Worm (Caenorhabditis elegans) whole organism, L4 larva: Measurements from ENCODE around the gene C44H9.4.
A peak's percentile ranks its signal among the peaks of the same experiment; 100 is the strongest.

Experiments
- F26F4.8 ChIP-seq: fragments of 200-800 bp; sonication (Bioruptor generic); conservative IDR thresholded peaks from 2 replicates; pipeline ENCODE4 v1.3.6; 2022; ENCODE audit warnings: missing genetic modification characterization, missing compliant biosample characterization
- R02D3.7 ChIP-seq: fragments of 150-350 bp; sonication (generic microtip); optimal IDR thresholded peaks from 3 replicates; lab custom pipeline; 2014; ENCODE audit warnings: missing biosample characterization, missing genetic modification characterization
- Y48G9A.11 ChIP-seq: fragments of 200-800 bp; sonication (Bioruptor generic); IDR thresholded peaks from 2 replicates; pipeline ENCODE4 v1.3.6; 2022; ENCODE audit warnings: missing genetic modification reagents, missing genetic modification characterization, missing compliant biosample characterization
- Y5F2A.4 ChIP-seq: fragments of 200-800 bp; sonication (Bioruptor generic); optimal IDR thresholded peaks from 2 replicates; lab custom pipeline; 2018; ENCODE audit warnings: mild to moderate bottlenecking, missing genetic modification characterization, missing compliant biosample characterization
- aha-1 ChIP-seq: fragments of 150-350 bp; peaks from one replicate; lab custom pipeline; 2014; ENCODE audit warnings: missing biosample characterization, missing genetic modification characterization
- arid-1 ChIP-seq: fragments of 200-800 bp; sonication (Bioruptor generic); conservative IDR thresholded peaks from 2 replicates; pipeline ENCODE4 v1.3.6; 2022; ENCODE audit warnings: missing genetic modification reagents, missing genetic modification characterization, missing compliant biosample characterization
- ceh-20 ChIP-seq: fragments of 200-800 bp; sonication (Bioruptor generic); IDR thresholded peaks from 2 replicates; pipeline ENCODE4 v1.3.6; 2022; ENCODE audit warnings: missing genetic modification reagents, missing genetic modification characterization, missing compliant biosample characterization
- ceh-62 ChIP-seq: sonication (generic microtip); optimal IDR thresholded peaks from 2 replicates; lab custom pipeline; 2017; ENCODE audit warnings: missing biosample characterization, missing genetic modification characterization
- ceh-82 ChIP-seq: sonication (generic microtip); optimal IDR thresholded peaks from 2 replicates; lab custom pipeline; 2017; ENCODE audit warnings: missing biosample characterization, missing genetic modification characterization
- ctbp-1 ChIP-seq: fragments of 200-800 bp; sonication (Bioruptor generic); IDR thresholded peaks from 2 replicates; pipeline ENCODE4 v1.3.6; 2022; ENCODE audit warnings: missing genetic modification reagents, missing genetic modification characterization, missing compliant biosample characterization
- daf-16 ChIP-seq, 3 experiments: sonication (generic microtip); optimal IDR thresholded peaks; 2 replicates each; lab custom pipeline; 2016 to 2017; ENCODE audit warnings: missing genetic modification characterization in 3 of 3, missing genetic modification reagents in 3 of 3, mild to moderate bottlenecking in 2 of 3, missing compliant biosample characterization in 2 of 3, missing biosample characterization in 1 of 3, moderate library complexity in 1 of 3
- dmd-6 ChIP-seq: fragments of 200-800 bp; sonication (Bioruptor generic); IDR thresholded peaks from 2 replicates; pipeline ENCODE4 v1.3.6; 2022; ENCODE audit warnings: missing genetic modification reagents, missing genetic modification characterization, missing compliant biosample characterization
- dpl-1 ChIP-seq: fragments of 150-350 bp; optimal IDR thresholded peaks from 2 replicates; lab custom pipeline; 2014; ENCODE audit warnings: missing biosample characterization, missing genetic modification reagents, missing genetic modification characterization
- dve-1 ChIP-seq: sonication (generic microtip); optimal IDR thresholded peaks from 2 replicates; lab custom pipeline; 2017; ENCODE audit warnings: antibody characterized with exemption, mild to moderate bottlenecking, missing genetic modification characterization, missing compliant biosample characterization; ENCODE audit not compliant: insufficient read depth
- egl-27 ChIP-seq: sonication (generic microtip); optimal IDR thresholded peaks from 3 replicates; lab custom pipeline; 2017; ENCODE audit warnings: missing biosample characterization, missing genetic modification reagents, missing genetic modification characterization
- egl-43 ChIP-seq: fragments of 200-800 bp; sonication (Bioruptor generic); IDR thresholded peaks from 2 replicates; pipeline ENCODE4 v1.3.6; 2022; ENCODE audit warnings: missing genetic modification reagents, missing genetic modification characterization, missing compliant biosample characterization
- hlh-11 ChIP-seq: fragments of 200-800 bp; sonication (Bioruptor generic); optimal IDR thresholded peaks from 2 replicates; lab custom pipeline; 2018; ENCODE audit warnings: mild to moderate bottlenecking, missing genetic modification characterization, missing compliant biosample characterization
- hlh-30 ChIP-seq: sonication (generic microtip); optimal IDR thresholded peaks from 2 replicates; lab custom pipeline; 2017; ENCODE audit warnings: antibody characterized with exemption, mild to moderate bottlenecking, missing genetic modification characterization, missing compliant biosample characterization; ENCODE audit not compliant: insufficient read depth
- hmg-1.1 ChIP-seq: fragments of 200-800 bp; sonication (Bioruptor generic); IDR thresholded peaks from 2 replicates; pipeline ENCODE4 v1.3.6; 2022; ENCODE audit warnings: missing genetic modification reagents, missing genetic modification characterization, missing compliant biosample characterization
- jun-1 ChIP-seq: fragments of 150-350 bp; optimal IDR thresholded peaks from 2 replicates; lab custom pipeline; 2014; ENCODE audit warnings: missing biosample characterization, missing genetic modification reagents, missing genetic modification characterization
- lin-1 ChIP-seq: fragments of 200-800 bp; sonication (Bioruptor generic); IDR thresholded peaks from 2 replicates; pipeline ENCODE4 v1.3.6; 2022; ENCODE audit warnings: missing genetic modification reagents, missing genetic modification characterization, missing compliant biosample characterization
- lin-15B ChIP-seq: fragments of 150-350 bp; sonication (generic microtip); optimal IDR thresholded peaks from 3 replicates; lab custom pipeline; 2014; ENCODE audit warnings: missing biosample characterization, missing genetic modification characterization
- madf-9 ChIP-seq: fragments of 200-800 bp; sonication (Bioruptor generic); conservative IDR thresholded peaks from 2 replicates; pipeline ENCODE4 v1.3.6; 2022; ENCODE audit warnings: missing genetic modification reagents, missing genetic modification characterization, missing compliant biosample characterization
- mdt-29 ChIP-seq: fragments of 200-800 bp; sonication (Bioruptor generic); IDR thresholded peaks from 2 replicates; pipeline ENCODE4 v1.3.6; 2022; ENCODE audit warnings: missing genetic modification reagents, missing genetic modification characterization, missing compliant biosample characterization
- mxl-2 ChIP-seq: fragments of 200-800 bp; sonication (Bioruptor generic); conservative IDR thresholded peaks from 2 replicates; pipeline ENCODE4 v1.3.6; 2022; ENCODE audit warnings: missing genetic modification reagents, missing genetic modification characterization, missing compliant biosample characterization
- nhr-10 ChIP-seq: fragments of 150-350 bp; optimal IDR thresholded peaks from 2 replicates; lab custom pipeline; 2014; ENCODE audit warnings: missing biosample characterization, missing genetic modification characterization
- nhr-102 ChIP-seq: sonication (generic microtip); optimal IDR thresholded peaks from 2 replicates; lab custom pipeline; 2016; ENCODE audit warnings: mild to moderate bottlenecking, missing genetic modification characterization, moderate library complexity, missing compliant biosample characterization
- nhr-11 ChIP-seq: fragments of 150-350 bp; optimal IDR thresholded peaks from 2 replicates; lab custom pipeline; 2014; ENCODE audit warnings: missing biosample characterization, missing genetic modification characterization
- nhr-111 ChIP-seq: fragments of 200-800 bp; sonication (Bioruptor generic); optimal IDR thresholded peaks from 2 replicates; lab custom pipeline; 2018; ENCODE audit warnings: mild to moderate bottlenecking, missing genetic modification characterization, missing compliant biosample characterization
- nhr-25 ChIP-seq: sonication (generic microtip); optimal IDR thresholded peaks from 2 replicates; lab custom pipeline; 2017; ENCODE audit warnings: missing genetic modification characterization, mild to moderate bottlenecking, missing compliant biosample characterization, antibody characterized with exemption, moderate library complexity, borderline replicate concordance; ENCODE audit not compliant: insufficient read depth
- nhr-28 ChIP-seq: fragments of 150-350 bp; optimal IDR thresholded peaks from 2 replicates; lab custom pipeline; 2014; ENCODE audit warnings: missing biosample characterization, missing genetic modification characterization
- nhr-6 ChIP-seq: fragments of 150-350 bp; optimal IDR thresholded peaks from 2 replicates; lab custom pipeline; 2014; ENCODE audit warnings: missing biosample characterization, missing genetic modification characterization
- nhr-76 ChIP-seq: fragments of 150-350 bp; optimal IDR thresholded peaks from 2 replicates; lab custom pipeline; 2014; ENCODE audit warnings: missing biosample characterization, missing genetic modification characterization
- nhr-77 ChIP-seq: fragments of 150-350 bp; optimal IDR thresholded peaks from 2 replicates; lab custom pipeline; 2014; ENCODE audit warnings: missing biosample characterization, missing genetic modification characterization
- pha-4 ChIP-seq, 2 experiments: fragments of 150-350 bp in 1 of 2; fragments of 200-800 bp in 1 of 2; sonication (Bioruptor generic) in 1 of 2; IDR thresholded peaks in 1 of 2; optimal IDR thresholded peaks in 1 of 2; 2 replicates each; pipeline versions ENCODE4 v1.3.6 to Lab custom; 2014 to 2022; ENCODE audit warnings: missing genetic modification characterization in 2 of 2, missing genetic modification reagents in 2 of 2, missing biosample characterization in 1 of 2, missing compliant biosample characterization in 1 of 2
- php-3 ChIP-seq: fragments of 200-800 bp; sonication (Bioruptor generic); IDR thresholded peaks from 2 replicates; pipeline ENCODE4 v1.3.6; 2022; ENCODE audit warnings: missing genetic modification reagents, missing genetic modification characterization, missing compliant biosample characterization
- pqm-1 ChIP-seq: sonication (generic microtip); optimal IDR thresholded peaks from 2 replicates; lab custom pipeline; 2017; ENCODE audit warnings: missing biosample characterization, missing genetic modification characterization
- rbr-2 ChIP-seq: sonication (generic microtip); optimal IDR thresholded peaks from 2 replicates; lab custom pipeline; 2016; ENCODE audit warnings: missing genotype, missing genetic modification characterization, missing compliant biosample characterization
- snpc-1.2 ChIP-seq: fragments of 200-800 bp; sonication (Bioruptor generic); IDR thresholded peaks from 2 replicates; pipeline ENCODE4 v1.3.6; 2022; ENCODE audit warnings: missing genetic modification reagents, missing genetic modification characterization, missing compliant biosample characterization
- spr-3 ChIP-seq: fragments of 200-800 bp; sonication (Bioruptor generic); optimal IDR thresholded peaks from 2 replicates; lab custom pipeline; 2018; ENCODE audit warnings: mild to moderate bottlenecking, missing genetic modification characterization, missing compliant biosample characterization
- tag-97 ChIP-seq: fragments of 200-800 bp; sonication (Bioruptor generic); IDR thresholded peaks from 2 replicates; pipeline ENCODE4 v1.3.6; 2022; ENCODE audit warnings: missing genetic modification characterization, missing compliant biosample characterization
- unc-130 ChIP-seq: sonication (generic microtip); optimal IDR thresholded peaks from 2 replicates; lab custom pipeline; 2016; ENCODE audit warnings: missing genetic modification reagents, missing genetic modification characterization, missing compliant biosample characterization
- unc-62 ChIP-seq, 3 experiments: fragments of 150-350 bp in 1 of 3; sonication (generic microtip); optimal IDR thresholded peaks in 2 of 3; peaks in 1 of 3; 1 replicate in 1 of 3; 2 replicates in 2 of 3; lab custom pipeline; 2014 to 2017; ENCODE audit warnings: missing biosample characterization in 3 of 3, missing genetic modification characterization in 3 of 3, missing genetic modification reagents in 3 of 3, missing genotype in 1 of 3
- vab-7 ChIP-seq: fragments of 200-800 bp; sonication (Bioruptor generic); IDR thresholded peaks from 2 replicates; pipeline ENCODE4 v1.3.6; 2022; ENCODE audit warnings: missing genetic modification reagents, missing genetic modification characterization, missing compliant biosample characterization
- zfp-2 ChIP-seq: sonication (generic microtip); optimal IDR thresholded peaks from 2 replicates; lab custom pipeline; 2016; ENCODE audit warnings: mild to moderate bottlenecking, missing genetic modification characterization, missing compliant biosample characterization
- zip-11 ChIP-seq: fragments of 200-800 bp; sonication (Bioruptor generic); IDR thresholded peaks from 2 replicates; pipeline ENCODE4 v1.3.6; 2022; ENCODE audit warnings: missing genetic modification characterization, missing compliant biosample characterization
- zip-2 ChIP-seq: fragments of 150-350 bp; optimal IDR thresholded peaks from 2 replicates; lab custom pipeline; 2014; ENCODE audit warnings: missing biosample characterization, missing genetic modification characterization
- ztf-11 ChIP-seq: fragments of 150-350 bp; optimal IDR thresholded peaks from 2 replicates; lab custom pipeline; 2014; ENCODE audit warnings: missing biosample characterization, missing genetic modification characterization

Gene C44H9.4

DNA sequence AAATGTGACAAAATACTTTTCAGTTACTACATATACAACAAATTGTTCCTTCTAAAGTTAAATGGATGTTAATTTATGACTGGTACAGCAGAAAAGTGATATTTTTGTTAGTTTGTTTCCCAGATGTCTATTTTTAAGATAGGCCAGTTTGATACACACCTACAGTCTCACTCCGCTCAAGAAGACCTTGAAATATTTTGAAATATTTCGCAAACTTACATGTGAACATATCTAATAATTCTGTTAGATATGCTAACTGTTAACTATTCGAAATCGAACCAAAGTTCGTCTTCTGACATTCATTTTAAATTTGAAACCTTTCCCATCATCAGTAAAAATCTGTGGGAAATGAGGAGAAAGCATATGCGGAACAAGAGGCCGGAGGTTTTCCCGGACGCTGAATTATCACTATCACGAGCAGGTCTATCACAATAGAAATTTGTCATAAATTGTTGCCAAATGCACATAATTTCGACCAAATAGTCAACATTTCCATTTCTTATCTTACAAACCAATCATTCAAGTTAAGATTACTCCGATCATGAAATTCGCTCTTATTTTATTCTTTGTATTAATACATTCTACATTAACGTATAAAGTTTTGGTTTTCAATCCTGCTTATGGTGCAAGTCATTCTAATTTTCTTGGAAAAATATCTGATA is 15.6 kb upstream of the C44H9.4 start, which contains the start of the genes ZC443.4 and ugt-18 (continued):
- peak; percentile 60 for TF ChIP-seq pqm-1 (tag; lab: Kevin White, UChicago)
- no peak for TF ChIP-seq Y48G9A.11
- TF ChIP-seq php-3 (GFP tag; lab: Robert Waterston, UW), result no peak
- TF ChIP-seq madf-9, result no peak
- TF ChIP-seq nhr-6 (tag; lab: Kevin White, UChicago), result no peak
- peak; percentile 56 for TF ChIP-seq nhr-77
- TF ChIP-seq egl-43 (GFP tag; lab: Robert Waterston, UW), result no peak
- no peak for TF ChIP-seq nhr-111 (GFP tag; lab: Kevin White, UChicago)
- no peak for TF ChIP-seq ceh-20 (GFP tag; lab: Robert Waterston, UW)
- TF ChIP-seq ztf-11 (tag; lab: Kevin White, UChicago), result no peak
- TF ChIP-seq ctbp-1 (GFP tag; lab: Robert Waterston, UW), result no peak
- no peak for TF ChIP-seq zfp-2 (tag; lab: Kevin White, UChicago)
- no peak for TF ChIP-seq lin-15B (tag; lab: Kevin White, UChicago)
- TF ChIP-seq F26F4.8, result no peak
- TF ChIP-seq pha-4 (GFP tag; IDR thresholded peaks at IDR 0.05; lab: Robert Waterston, UW), result no peak
- no peak for TF ChIP-seq pha-4 (tag; optimal IDR thresholded peaks at IDR 0.05; lab: Kevin White, UChicago)
- no peak for TF ChIP-seq daf-16 (GFP tag; optimal IDR thresholded peaks at IDR 0.05; lab: Kevin White, UChicago)
- TF ChIP-seq daf-16 (tag; optimal IDR thresholded peaks at IDR 0.05; lab: Kevin White, UChicago), result peak; percentile 28
- no peak for TF ChIP-seq R02D3.7
- no peak for TF ChIP-seq vab-7 (GFP tag; lab: Robert Waterston, UW)
- TF ChIP-seq jun-1 (tag; lab: Kevin White, UChicago), result no peak
- no peak for TF ChIP-seq tag-97 (GFP tag; lab: Robert Waterston, UW)

DNA sequence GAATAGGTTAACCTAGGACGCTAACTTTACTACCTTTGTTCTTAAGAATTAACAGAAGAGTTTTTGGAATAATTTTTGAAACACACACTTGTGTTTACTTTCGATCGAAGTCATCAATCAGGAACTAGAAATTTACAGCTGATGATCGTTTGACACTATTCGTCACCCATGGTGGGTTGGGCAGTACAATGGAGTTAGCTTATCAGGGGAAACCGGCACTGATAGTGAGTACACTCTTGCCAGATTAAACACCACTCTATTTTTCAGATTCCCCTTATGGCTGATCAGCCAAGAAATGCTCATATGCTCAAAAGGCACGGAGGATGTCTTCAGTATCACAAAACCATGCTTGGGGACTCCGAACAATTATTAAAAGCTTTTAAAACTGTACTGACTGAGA is 13.4 kb upstream of the C44H9.4 start:
- TF ChIP-seq nhr-76 (tag; lab: Kevin White, UChicago), result no peak
- TF ChIP-seq spr-3, result no peak
- no peak for TF ChIP-seq zip-2 (tag; lab: Kevin White, UChicago)
- no peak for TF ChIP-seq ceh-62
- no peak for TF ChIP-seq unc-130 (GFP tag; lab: Kevin White, UChicago)
- no peak for TF ChIP-seq egl-27
- peak; percentile 53 for TF ChIP-seq hlh-11 (tag; lab: Kevin White, UChicago)
- TF ChIP-seq daf-16 (GFP tag; optimal IDR thresholded peaks at IDR 0.05; lab: Kevin White, UChicago), result no peak
- peak; percentile 11 for TF ChIP-seq daf-16 (tag; optimal IDR thresholded peaks at IDR 0.05; lab: Kevin White, UChicago)
- no peak for TF ChIP-seq php-3 (GFP tag; lab: Robert Waterston, UW)
- TF ChIP-seq mxl-2 (GFP tag; lab: Robert Waterston, UW), result no peak
- no peak for TF ChIP-seq vab-7 (GFP tag; lab: Robert Waterston, UW)
- no peak for TF ChIP-seq tag-97 (GFP tag; lab: Robert Waterston, UW)
- TF ChIP-seq dve-1 (tag; lab: Kevin White, UChicago), result peak; percentile 15
- no peak for TF ChIP-seq nhr-11 (tag; lab: Kevin White, UChicago)
- TF ChIP-seq mdt-29 (GFP tag; lab: Robert Waterston, UW), result no peak
- TF ChIP-seq hlh-30 (tag; lab: Kevin White, UChicago), result no peak
- no peak for TF ChIP-seq unc-62 (GFP tag; optimal IDR thresholded peaks at IDR 0.05 in 1 of 2; lab: Kevin White, UChicago)
- no peak for TF ChIP-seq unc-62 (tag; optimal IDR thresholded peaks at IDR 0.05; lab: Kevin White, UChicago)
- no peak for TF ChIP-seq aha-1 (tag; lab: Kevin White, UChicago)
- TF ChIP-seq dmd-6 (GFP tag; lab: Robert Waterston, UW), result peak; percentile 73
- TF ChIP-seq Y5F2A.4, result no peak
- TF ChIP-seq nhr-102 (tag; lab: Kevin White, UChicago), result no peak
- TF ChIP-seq zip-11 (GFP tag; lab: Robert Waterston, UW), result no peak
- peak; percentile 77 for TF ChIP-seq nhr-28 (tag; lab: Kevin White, UChicago)
- no peak for TF ChIP-seq nhr-25 (tag; lab: Kevin White, UChicago)
- no peak for TF ChIP-seq dpl-1
- TF ChIP-seq jun-1 (tag; lab: Kevin White, UChicago), result no peak
- TF ChIP-seq snpc-1.2 (GFP tag; lab: Robert Waterston, UW), result no peak
- TF ChIP-seq hmg-1.1, result no peak
- no peak for TF ChIP-seq rbr-2 (tag; lab: Kevin White, UChicago)
- no peak for TF ChIP-seq nhr-10 (tag; lab: Kevin White, UChicago)
- no peak for TF ChIP-seq ceh-82 (tag; lab: Kevin White, UChicago)
- no peak for TF ChIP-seq arid-1 (GFP tag; lab: Robert Waterston, UW)
- TF ChIP-seq lin-1 (GFP tag; lab: Robert Waterston, UW), result no peak
